Worm (Caenorhabditis elegans) whole organism, L2 larva: ENCODE data around the gene F01F1.15.
A peak's percentile ranks its signal among the peaks of the same experiment; 100 is the strongest.

Experiments used
- C34F6.9 ChIP-seq: fragments of 150-350 bp; optimal IDR thresholded peaks from 2 replicates; lab custom pipeline; 2014; ENCODE audit warnings: missing biosample characterization, missing genetic modification characterization
- F13H6.1 ChIP-seq: sonication (generic microtip); optimal IDR thresholded peaks from 2 replicates; lab custom pipeline; 2016; ENCODE audit warnings: missing genetic modification characterization, missing compliant biosample characterization
- Y55F3AM.14 ChIP-seq: fragments of 200-800 bp; sonication (Bioruptor generic); optimal IDR thresholded peaks from 2 replicates; lab custom pipeline; 2018; ENCODE audit warnings: mild to moderate bottlenecking, missing genetic modification characterization, missing compliant biosample characterization
- alr-1 ChIP-seq: fragments of 150-350 bp; optimal IDR thresholded peaks from 2 replicates; lab custom pipeline; 2014; ENCODE audit warnings: missing biosample characterization, missing genetic modification characterization
- aly-2 ChIP-seq: fragments of 150-350 bp; optimal IDR thresholded peaks from 2 replicates; lab custom pipeline; 2014; ENCODE audit warnings: missing biosample characterization, missing genetic modification characterization
- ama-1 ChIP-seq: fragments of 150-350 bp; optimal IDR thresholded peaks from 2 replicates; lab custom pipeline; 2018; ENCODE audit warnings: inconsistent platforms
- blmp-1 ChIP-seq: sonication (generic microtip); optimal IDR thresholded peaks from 2 replicates; lab custom pipeline; 2017; ENCODE audit warnings: missing genetic modification characterization, mild to moderate bottlenecking, missing compliant biosample characterization, antibody characterized with exemption, moderate library complexity; ENCODE audit not compliant: insufficient read depth
- ceh-16 ChIP-seq: fragments of 150-350 bp; optimal IDR thresholded peaks from 2 replicates; lab custom pipeline; 2014; ENCODE audit warnings: missing biosample characterization, missing genetic modification characterization
- crh-2 ChIP-seq: sonication (generic microtip); optimal IDR thresholded peaks from 2 replicates; lab custom pipeline; 2017; ENCODE audit warnings: missing biosample characterization, missing genetic modification characterization
- dmd-4 ChIP-seq: sonication (generic microtip); optimal IDR thresholded peaks from 2 replicates; lab custom pipeline; 2017; ENCODE audit warnings: missing biosample characterization, missing genetic modification characterization
- egl-27 ChIP-seq: sonication (generic microtip); optimal IDR thresholded peaks from 3 replicates; lab custom pipeline; 2017; ENCODE audit warnings: missing biosample characterization, missing genetic modification reagents, missing genetic modification characterization
- elt-1 ChIP-seq: fragments of 150-350 bp; optimal IDR thresholded peaks from 2 replicates; lab custom pipeline; 2014; ENCODE audit warnings: missing biosample characterization, missing genetic modification characterization
- elt-3 ChIP-seq: sonication (generic microtip); optimal IDR thresholded peaks from 2 replicates; lab custom pipeline; 2017; ENCODE audit warnings: missing biosample characterization, missing genetic modification characterization
- fos-1 ChIP-seq: fragments of 150-350 bp; optimal IDR thresholded peaks from 2 replicates; lab custom pipeline; 2014; ENCODE audit warnings: missing biosample characterization, missing genetic modification characterization
- gmeb-1 ChIP-seq: fragments of 150-350 bp; optimal IDR thresholded peaks from 2 replicates; lab custom pipeline; 2014; ENCODE audit warnings: missing biosample characterization, missing genetic modification characterization
- lin-39 ChIP-seq: fragments of 150-350 bp; optimal IDR thresholded peaks from 2 replicates; lab custom pipeline; 2014; ENCODE audit warnings: missing biosample characterization, missing genetic modification reagents, missing genetic modification characterization
- lsy-2 ChIP-seq, 2 experiments: fragments of 150-350 bp in 1 of 2; sonication (generic microtip) in 1 of 2; optimal IDR thresholded peaks; 2 replicates each; lab custom pipeline; 2014 to 2017; ENCODE audit warnings: missing biosample characterization in 2 of 2, missing genetic modification characterization in 2 of 2
- mab-5 ChIP-seq: fragments of 150-350 bp; optimal IDR thresholded peaks from 2 replicates; lab custom pipeline; 2014; ENCODE audit warnings: missing biosample characterization, missing genetic modification characterization
- mbf-1 ChIP-seq: sonication (generic microtip); optimal IDR thresholded peaks from 2 replicates; lab custom pipeline; 2017; ENCODE audit warnings: missing biosample characterization, missing genetic modification characterization
- mdl-1 ChIP-seq, 2 experiments: fragments of 150-350 bp in 1 of 2; sonication (generic microtip) in 1 of 2; optimal IDR thresholded peaks; 2 replicates each; lab custom pipeline; 2017; ENCODE audit warnings: missing biosample characterization in 2 of 2, missing genetic modification characterization in 2 of 2
- nhr-12 ChIP-seq: fragments of 150-350 bp; optimal IDR thresholded peaks from 2 replicates; lab custom pipeline; 2014; ENCODE audit warnings: missing biosample characterization, missing genetic modification characterization
- nhr-129 ChIP-seq: fragments of 150-350 bp; optimal IDR thresholded peaks from 2 replicates; lab custom pipeline; 2014; ENCODE audit warnings: missing biosample characterization, missing genetic modification characterization
- nhr-21 ChIP-seq: fragments of 150-350 bp; optimal IDR thresholded peaks from 2 replicates; lab custom pipeline; 2014; ENCODE audit warnings: missing biosample characterization, missing genetic modification characterization
- nhr-23 ChIP-seq: fragments of 150-350 bp; optimal IDR thresholded peaks from 2 replicates; lab custom pipeline; 2014; ENCODE audit warnings: missing biosample characterization, missing genetic modification reagents, missing genetic modification characterization
- nhr-237 ChIP-seq: fragments of 150-350 bp; optimal IDR thresholded peaks from 2 replicates; lab custom pipeline; 2014; ENCODE audit warnings: missing biosample characterization, missing genetic modification characterization
- nhr-25 ChIP-seq: fragments of 150-350 bp; sonication (generic microtip); optimal IDR thresholded peaks from 3 replicates; lab custom pipeline; 2014; ENCODE audit warnings: missing biosample characterization, missing genetic modification characterization
- nhr-6 ChIP-seq: fragments of 150-350 bp; optimal IDR thresholded peaks from 2 replicates; lab custom pipeline; 2014; ENCODE audit warnings: missing biosample characterization, missing genetic modification characterization
- nhr-77 ChIP-seq: fragments of 150-350 bp; optimal IDR thresholded peaks from 2 replicates; lab custom pipeline; 2014; ENCODE audit warnings: missing biosample characterization, missing genetic modification characterization
- sem-4 ChIP-seq: fragments of 150-350 bp; optimal IDR thresholded peaks from 2 replicates; lab custom pipeline; 2014; ENCODE audit warnings: missing biosample characterization, missing genetic modification reagents, missing genetic modification characterization
- skn-1 ChIP-seq: sonication (generic microtip); optimal IDR thresholded peaks from 2 replicates; lab custom pipeline; 2017; ENCODE audit warnings: missing biosample characterization, missing genetic modification characterization
- sma-3 ChIP-seq: sonication (generic microtip); optimal IDR thresholded peaks from 2 replicates; lab custom pipeline; 2016; ENCODE audit warnings: missing genetic modification reagents, missing genetic modification characterization, missing compliant biosample characterization
- sma-9 ChIP-seq, 2 experiments: fragments of 150-350 bp in 1 of 2; sonication (generic microtip) in 1 of 2; optimal IDR thresholded peaks; 2 replicates each; lab custom pipeline; 2014 to 2016; ENCODE audit warnings: missing genetic modification characterization in 2 of 2, mild to moderate bottlenecking in 1 of 2, missing biosample characterization in 1 of 2, missing compliant biosample characterization in 1 of 2, missing genetic modification reagents in 1 of 2, moderate library complexity in 1 of 2
- unc-39 ChIP-seq: fragments of 150-350 bp; optimal IDR thresholded peaks from 2 replicates; lab custom pipeline; 2014; ENCODE audit warnings: missing biosample characterization, missing genetic modification characterization
- unc-55 ChIP-seq: fragments of 150-350 bp; sonication (generic microtip); optimal IDR thresholded peaks from 3 replicates; lab custom pipeline; 2014; ENCODE audit warnings: missing biosample characterization, missing genetic modification reagents, missing genetic modification characterization
- zag-1 ChIP-seq: fragments of 150-350 bp; optimal IDR thresholded peaks from 2 replicates; lab custom pipeline; 2014; ENCODE audit warnings: missing biosample characterization, missing genetic modification characterization
- ztf-1 ChIP-seq: fragments of 200-800 bp; sonication (Bioruptor generic); conservative IDR thresholded peaks from 2 replicates; pipeline ENCODE4 v1.3.6; 2022; ENCODE audit warnings: missing genetic modification characterization, missing compliant biosample characterization
- ztf-11 ChIP-seq: sonication (generic microtip); optimal IDR thresholded peaks from 2 replicates; lab custom pipeline; 2017; ENCODE audit warnings: missing biosample characterization, missing genetic modification characterization
- ztf-4 ChIP-seq: fragments of 150-350 bp; optimal IDR thresholded peaks from 2 replicates; lab custom pipeline; 2014; ENCODE audit warnings: missing biosample characterization, missing genetic modification characterization

F01F1.15 gene

ce11 chrIII:5840815-5841573 lies 28.3 kb downstream of the F01F1.15 start:
- no peak for TF ChIP-seq skn-1 (tag; lab: Kevin White, UChicago)
- peak; percentile 28 for TF ChIP-seq gmeb-1 (tag; lab: Kevin White, UChicago)

ce11 chrIII:5840277-5840676 lies 29.1 kb downstream of the F01F1.15 start:
- peak; percentile 5 for TF ChIP-seq sma-9 (GFP tag; optimal IDR thresholded peaks at IDR 0.05; lab: Kevin White, UChicago)
- no peak for TF ChIP-seq sma-9 (tag; optimal IDR thresholded peaks at IDR 0.05; lab: Kevin White, UChicago)
- no peak for TF ChIP-seq dmd-4 (tag; lab: Kevin White, UChicago)
- TF ChIP-seq alr-1: no peak
- peak; percentile 40 for TF ChIP-seq fos-1
- TF ChIP-seq unc-55: no peak

- TF ChIP-seq C34F6.9 (tag; lab: Kevin White, UChicago) (peak; percentile 16), ztf-11 (tag; lab: Kevin White, UChicago) (no peak), sma-9 (GFP tag; optimal IDR thresholded peaks at IDR 0.05; lab: Kevin White, UChicago) (peak; percentile 6), sma-9 (tag; optimal IDR thresholded peaks at IDR 0.05; lab: Kevin White, UChicago) (no peak)
Observed at ce11 chrIII:5839598-5839997, 29.7 kb downstream of the F01F1.15 start.

ce11 chrIII:5839147-5839546 lies 30.2 kb downstream of the F01F1.15 start:
- TF ChIP-seq unc-39 (tag; lab: Kevin White, UChicago) (no peak), lin-39 (tag; lab: Kevin White, UChicago) (no peak), ceh-16 (tag; lab: Kevin White, UChicago) (no peak), nhr-129 (peak; percentile 26), blmp-1 (tag; lab: Kevin White, UChicago) (peak; percentile 49), dmd-4 (tag; lab: Kevin White, UChicago) (no peak), elt-3 (tag; lab: Kevin White, UChicago) (no peak), lsy-2 (tag; optimal IDR thresholded peaks at IDR 0.05; lab: Kevin White, UChicago) (peak in 1 of 2 experiments; percentile 32), sem-4 (tag; lab: Kevin White, UChicago) (no peak), elt-1 (tag; lab: Kevin White, UChicago) (no peak), gmeb-1 (tag; lab: Kevin White, UChicago) (peak; percentile 46), sma-9 (GFP tag; optimal IDR thresholded peaks at IDR 0.05; lab: Kevin White, UChicago) (peak; percentile 61), sma-9 (tag; optimal IDR thresholded peaks at IDR 0.05; lab: Kevin White, UChicago) (no peak), fos-1 (peak; percentile 41), egl-27 (tag; lab: Kevin White, UChicago) (peak; percentile 59), skn-1 (tag; lab: Kevin White, UChicago) (peak; percentile 3), crh-2 (peak; percentile 25)
- TF ChIP-seq, all 48 proteins: peak for 9

ce11 chrIII:5838159-5839046 lies 30.9 kb downstream of the F01F1.15 start:
- peak in 1 of 2 experiments; percentile 58 for TF ChIP-seq lsy-2 (tag; optimal IDR thresholded peaks at IDR 0.05; lab: Kevin White, UChicago)
- no peak for TF ChIP-seq unc-55
- no peak for TF ChIP-seq zag-1 (tag; lab: Kevin White, UChicago)
- TF ChIP-seq nhr-6 (tag; lab: Kevin White, UChicago): no peak
- peak; percentile 36 for TF ChIP-seq blmp-1 (tag; lab: Kevin White, UChicago)
- no peak for TF ChIP-seq ztf-1 (GFP tag; lab: Robert Waterston, UW)
- peak; percentile 73 for TF ChIP-seq ama-1 (lab: Kevin White, UChicago)
- no peak for TF ChIP-seq mbf-1 (tag; lab: Kevin White, UChicago)
- no peak for TF ChIP-seq mab-5 (tag; lab: Kevin White, UChicago)
- TF ChIP-seq nhr-237 (tag; lab: Kevin White, UChicago): no peak
- peak; percentile 71 for TF ChIP-seq sma-3 (GFP tag; lab: Kevin White, UChicago)
- TF ChIP-seq Y55F3AM.14: no peak
- TF ChIP-seq nhr-12 (tag; lab: Kevin White, UChicago): no peak
- no peak for TF ChIP-seq elt-3 (tag; lab: Kevin White, UChicago)
- peak; percentile 92 for TF ChIP-seq crh-2
- TF ChIP-seq aly-2: no peak
- TF ChIP-seq ztf-4 (tag; lab: Kevin White, UChicago): peak; percentile 24
- TF ChIP-seq sma-9 (GFP tag; optimal IDR thresholded peaks at IDR 0.05; lab: Kevin White, UChicago): peak; percentile 89
- no peak for TF ChIP-seq sma-9 (tag; optimal IDR thresholded peaks at IDR 0.05; lab: Kevin White, UChicago)
- TF ChIP-seq fos-1: peak; percentile 95
- TF ChIP-seq nhr-21 (tag; lab: Kevin White, UChicago): peak; percentile 73
- TF ChIP-seq F13H6.1 (tag; lab: Kevin White, UChicago): peak; percentile 69
- peak; percentile 54 for TF ChIP-seq nhr-25 (tag; lab: Kevin White, UChicago)
- TF ChIP-seq gmeb-1 (tag; lab: Kevin White, UChicago): peak; percentile 53
- TF ChIP-seq skn-1 (tag; lab: Kevin White, UChicago): no peak
- peak; percentile 72 for TF ChIP-seq egl-27 (tag; lab: Kevin White, UChicago)
- TF ChIP-seq nhr-23 (tag; lab: Kevin White, UChicago): no peak
- peak; percentile 96 for TF ChIP-seq elt-1 (tag; lab: Kevin White, UChicago)
- peak; percentile 60 to 72 for TF ChIP-seq mdl-1 (tag; optimal IDR thresholded peaks at IDR 0.05; lab: Kevin White, UChicago)
- TF ChIP-seq unc-39 (tag; lab: Kevin White, UChicago): no peak
- TF ChIP-seq nhr-77: no peak
- TF ChIP-seq alr-1: no peak
